Fruit fly (Drosophila melanogaster) whole organism, embryonic: ENCODE measurements around the gene CG2681.

ENCODE experiments used
- BEAF-32 ChIP-seq: fragments of 200-800 bp; sonication (Bioruptor generic); optimal IDR thresholded peaks from 3 replicates; lab custom pipeline; 2017; ENCODE audit warnings: missing biosample characterization, missing genetic modification characterization, mild to moderate bottlenecking, moderate library complexity, missing genetic modification reagents
- Bdp1 ChIP-seq: fragments of 200-800 bp; sonication (Bioruptor generic); optimal IDR thresholded peaks from 3 replicates; lab custom pipeline; 2016; ENCODE audit warnings: missing biosample characterization, missing genetic modification characterization
- CG10321 ChIP-seq: fragments of 200-800 bp; sonication (Bioruptor generic); IDR thresholded peaks from 2 replicates; pipeline ENCODE4 v1.3.6; 2022; ENCODE audit warnings: missing biosample characterization, missing genetic modification characterization
- CG11093 ChIP-seq: fragments of 200-800 bp; sonication (Bioruptor generic); IDR thresholded peaks from 3 replicates; pipeline ENCODE4 v1.3.6; 2022; ENCODE audit warnings: missing biosample characterization, missing genetic modification characterization
- CG12659 ChIP-seq: fragments of 200-800 bp; sonication (Bioruptor generic); optimal IDR thresholded peaks from 3 replicates; lab custom pipeline; 2017; ENCODE audit warnings: mild to moderate bottlenecking, missing biosample characterization, missing genetic modification reagents, missing genetic modification characterization
- CG18599 ChIP-seq: fragments of 200-800 bp; sonication (Bioruptor generic); optimal IDR thresholded peaks from 3 replicates; lab custom pipeline; 2017; ENCODE audit warnings: missing biosample characterization, missing genetic modification characterization, mild to moderate bottlenecking, moderate library complexity, missing genetic modification reagents
- CG31224 ChIP-seq: fragments of 200-800 bp; sonication (Bioruptor generic); IDR thresholded peaks from 2 replicates; pipeline ENCODE4 v1.3.6; 2022; ENCODE audit warnings: missing biosample characterization, missing genetic modification characterization
- CG3995 ChIP-seq: fragments of 200-800 bp; sonication (Bioruptor generic); optimal IDR thresholded peaks from 3 replicates; lab custom pipeline; 2016; ENCODE audit warnings: missing biosample characterization, missing genetic modification characterization
- CG6175 ChIP-seq: fragments of 200-800 bp; sonication (Bioruptor generic); IDR thresholded peaks from 3 replicates; pipeline ENCODE4 v1.3.6; 2022; ENCODE audit warnings: missing biosample characterization, missing genetic modification characterization
- CG6689 ChIP-seq: fragments of 200-800 bp; sonication (Bioruptor generic); IDR thresholded peaks from 2 replicates; pipeline ENCODE4 v1.3.6; 2022; ENCODE audit warnings: missing biosample characterization, missing genetic modification characterization
- CG7271 ChIP-seq: fragments of 200-800 bp; sonication (Bioruptor generic); optimal IDR thresholded peaks from 2 replicates; lab custom pipeline; 2018; ENCODE audit warnings: missing biosample characterization, mild to moderate bottlenecking, missing genetic modification characterization, moderate library complexity
- CG7839 ChIP-seq: fragments of 200-800 bp; sonication (Bioruptor generic); optimal IDR thresholded peaks from 3 replicates; lab custom pipeline; 2018; ENCODE audit warnings: missing biosample characterization, mild to moderate bottlenecking, missing genetic modification characterization, moderate library complexity
- CG7963 ChIP-seq: fragments of 200-800 bp; sonication (Bioruptor generic); IDR thresholded peaks from 3 replicates; pipeline ENCODE4 v1.3.6; 2022; ENCODE audit warnings: missing biosample characterization, missing genetic modification characterization; ENCODE audit not compliant: partially characterized antibody
- CG8924 ChIP-seq: fragments of 200-800 bp; optimal IDR thresholded peaks from 3 replicates; lab custom pipeline; 2019; ENCODE audit warnings: missing biosample characterization, mild to moderate bottlenecking, missing genetic modification characterization, moderate library complexity
- CG8944 ChIP-seq: fragments of 200-800 bp; sonication (Bioruptor generic); optimal IDR thresholded peaks from 3 replicates; lab custom pipeline; 2016; ENCODE audit warnings: missing biosample characterization, missing genetic modification characterization
- CG9215 ChIP-seq: fragments of 200-800 bp; sonication (Bioruptor generic); IDR thresholded peaks from 2 replicates; pipeline ENCODE4 v1.3.6; 2022; ENCODE audit warnings: missing biosample characterization, missing genetic modification characterization
- Camta ChIP-seq: fragments of 200-800 bp; sonication (Bioruptor generic); optimal IDR thresholded peaks from 2 replicates; lab custom pipeline; 2016; ENCODE audit warnings: missing biosample characterization, missing genetic modification characterization
- Elba2 ChIP-seq: fragments of 200-800 bp; sonication (Bioruptor generic); optimal IDR thresholded peaks from 3 replicates; lab custom pipeline; 2016; ENCODE audit warnings: missing biosample characterization, missing genetic modification characterization
- H2.0 ChIP-seq: fragments of 200-800 bp; sonication (Bioruptor generic); IDR thresholded peaks from 2 replicates; pipeline ENCODE4 v1.3.6; 2022; ENCODE audit warnings: missing biosample characterization, missing genetic modification characterization
- Hmr ChIP-seq: fragments of 200-800 bp; sonication (Bioruptor generic); optimal IDR thresholded peaks from 3 replicates; lab custom pipeline; 2017; ENCODE audit warnings: mild to moderate bottlenecking, missing biosample characterization, missing genetic modification reagents, missing genetic modification characterization
- MBD-R2 ChIP-seq: fragments of 200-800 bp; sonication (Bioruptor generic); IDR thresholded peaks from 2 replicates; pipeline ENCODE4 v1.3.6; 2022; ENCODE audit warnings: missing biosample characterization, missing genetic modification characterization
- Mes4 ChIP-seq: fragments of 200-800 bp; sonication (Bioruptor generic); optimal IDR thresholded peaks from 2 replicates; lab custom pipeline; 2016; ENCODE audit warnings: missing biosample characterization, missing genetic modification characterization
- Mrtf ChIP-seq: fragments of 200-800 bp; sonication (Bioruptor generic); IDR thresholded peaks from 3 replicates; pipeline ENCODE4 v1.3.6; 2022; ENCODE audit warnings: missing biosample characterization, missing genetic modification characterization
- Myb ChIP-seq: fragments of 200-800 bp; sonication (Bioruptor generic); optimal IDR thresholded peaks from 2 replicates; lab custom pipeline; 2016; ENCODE audit warnings: missing biosample characterization, missing genetic modification characterization
- NFAT ChIP-seq: fragments of 200-800 bp; sonication (Bioruptor generic); IDR thresholded peaks from 2 replicates; pipeline ENCODE4 v1.3.6; 2022; ENCODE audit warnings: missing biosample characterization, missing genetic modification characterization
- NfI ChIP-seq: fragments of 200-800 bp; sonication (Bioruptor generic); optimal IDR thresholded peaks from 3 replicates; lab custom pipeline; 2018; ENCODE audit warnings: missing biosample characterization, mild to moderate bottlenecking, missing genetic modification characterization, moderate library complexity
- PHDP ChIP-seq: fragments of 200-800 bp; sonication (Bioruptor generic); optimal IDR thresholded peaks from 3 replicates; lab custom pipeline; 2018; ENCODE audit warnings: missing biosample characterization, mild to moderate bottlenecking, missing genetic modification characterization, moderate library complexity
- Sin3A ChIP-seq: fragments of >200 bp; optimal IDR thresholded peaks from 2 replicates; lab custom pipeline; 2018
- Sox102F ChIP-seq: fragments of 200-800 bp; sonication (Bioruptor generic); optimal IDR thresholded peaks from 2 replicates; lab custom pipeline; 2018; ENCODE audit warnings: missing biosample characterization, mild to moderate bottlenecking, missing genetic modification characterization, moderate library complexity
- Trl ChIP-seq, 3 experiments: fragments of >200 bp in 2 of 3; fragments of 200-800 bp in 1 of 3; sonication (Bioruptor generic) in 1 of 3; optimal IDR thresholded peaks; 2 replicates in 1 of 3; 3 replicates in 2 of 3; lab custom pipeline; 2016 to 2017; ENCODE audit warnings: missing biosample characterization in 1 of 3, missing genetic modification characterization in 1 of 3
- YL-1 ChIP-seq: fragments of 200-800 bp; sonication (Bioruptor generic); optimal IDR thresholded peaks from 3 replicates; lab custom pipeline; 2017; ENCODE audit warnings: missing biosample characterization, mild to moderate bottlenecking, missing genetic modification characterization
- ab ChIP-seq: fragments of 200-800 bp; sonication (Bioruptor generic); optimal IDR thresholded peaks from 2 replicates; lab custom pipeline; 2016; ENCODE audit warnings: missing biosample characterization, missing genetic modification characterization
- amos ChIP-seq: fragments of 200-800 bp; sonication (Bioruptor generic); IDR thresholded peaks from 2 replicates; pipeline ENCODE4 v1.3.6; 2022; ENCODE audit warnings: missing biosample characterization, missing genetic modification characterization; ENCODE audit not compliant: partially characterized antibody
- ap ChIP-seq: fragments of 200-800 bp; sonication (Bioruptor generic); IDR thresholded peaks from 2 replicates; pipeline ENCODE4 v1.3.6; 2022; ENCODE audit warnings: missing biosample characterization, missing genetic modification characterization
- ato ChIP-seq: fragments of 200-800 bp; sonication (Bioruptor generic); IDR thresholded peaks from 2 replicates; pipeline ENCODE4 v1.3.6; 2022; ENCODE audit warnings: missing biosample characterization, missing genetic modification characterization; ENCODE audit not compliant: partially characterized antibody
- chm ChIP-seq: fragments of 200-800 bp; sonication (Bioruptor generic); IDR thresholded peaks from 2 replicates; pipeline ENCODE4 v1.3.6; 2022; ENCODE audit warnings: missing biosample characterization, missing genetic modification characterization
- da ChIP-seq: fragments of 200-800 bp; sonication (Bioruptor generic); optimal IDR thresholded peaks from 2 replicates; lab custom pipeline; 2016; ENCODE audit warnings: missing biosample characterization, missing genetic modification characterization
- danr ChIP-seq: fragments of 200-800 bp; sonication (Bioruptor generic); IDR thresholded peaks from 2 replicates; pipeline ENCODE4 v1.3.6; 2022; ENCODE audit warnings: missing biosample characterization, missing genetic modification characterization
- gfzf ChIP-seq: fragments of 200-800 bp; sonication (Bioruptor generic); optimal IDR thresholded peaks from 2 replicates; lab custom pipeline; 2016; ENCODE audit warnings: missing biosample characterization, mild to moderate bottlenecking, missing genetic modification characterization, moderate library complexity
- lov ChIP-seq, 2 experiments: fragments of 200-800 bp in 1 of 2; fragments of >200 bp in 1 of 2; sonication (Bioruptor generic) in 1 of 2; IDR thresholded peaks in 1 of 2; optimal IDR thresholded peaks in 1 of 2; 2 replicates in 1 of 2; 3 replicates in 1 of 2; pipeline versions ENCODE4 v1.3.6 to Lab custom; 2017 to 2022; ENCODE audit warnings: missing biosample characterization in 1 of 2, missing genetic modification characterization in 1 of 2
- psq ChIP-seq: fragments of 200-800 bp; sonication (Bioruptor generic); optimal IDR thresholded peaks from 2 replicates; lab custom pipeline; 2017; ENCODE audit warnings: missing biosample characterization, missing genetic modification characterization
- pum ChIP-seq: fragments of 200-800 bp; sonication (Bioruptor generic); optimal IDR thresholded peaks from 2 replicates; lab custom pipeline; 2016; ENCODE audit warnings: missing biosample characterization, missing genetic modification characterization
- rib ChIP-seq: fragments of 200-800 bp; sonication (Bioruptor generic); IDR thresholded peaks from 2 replicates; pipeline ENCODE4 v1.3.6; 2022; ENCODE audit warnings: missing biosample characterization, missing genetic modification characterization
- run ChIP-seq: fragments of 200-800 bp; sonication (Bioruptor generic); optimal IDR thresholded peaks from 3 replicates; lab custom pipeline; 2018; ENCODE audit warnings: missing biosample characterization, mild to moderate bottlenecking, missing genetic modification characterization
- schlank ChIP-seq: fragments of 200-800 bp; sonication (Bioruptor generic); optimal IDR thresholded peaks from 2 replicates; lab custom pipeline; 2018; ENCODE audit warnings: missing biosample characterization, mild to moderate bottlenecking, missing genetic modification characterization
- slou ChIP-seq: fragments of 200-800 bp; sonication (Bioruptor generic); optimal IDR thresholded peaks from 3 replicates; lab custom pipeline; 2016; ENCODE audit warnings: missing biosample characterization, missing genetic modification characterization
- ssp ChIP-seq: fragments of 200-800 bp; sonication (Bioruptor generic); IDR thresholded peaks from 2 replicates; pipeline ENCODE4 v1.3.6; 2022; ENCODE audit warnings: missing biosample characterization, missing genetic modification characterization
- unpg ChIP-seq: fragments of 200-800 bp; sonication (Bioruptor generic); optimal IDR thresholded peaks from 3 replicates; lab custom pipeline; 2018; ENCODE audit warnings: missing biosample characterization, mild to moderate bottlenecking, missing genetic modification characterization, moderate library complexity
- zen ChIP-seq: fragments of 200-800 bp; sonication (Bioruptor generic); optimal IDR thresholded peaks from 3 replicates; lab custom pipeline; 2018; ENCODE audit warnings: missing biosample characterization, mild to moderate bottlenecking, missing genetic modification characterization, moderate library complexity
- zen2 ChIP-seq: fragments of 200-800 bp; sonication (Bioruptor generic); IDR thresholded peaks from 3 replicates; pipeline ENCODE4 v1.3.6; 2022; ENCODE audit warnings: missing biosample characterization, missing genetic modification characterization; ENCODE audit not compliant: partially characterized antibody

CG2681 gene

dm6 chrX:2744042-2744441, 35.6 kb downstream of the CG2681 start, which contains the start of gene Syx4 (continued):
- TF ChIP-seq Hmr (GFP tag; lab: Kevin White, UChicago), result peak; percentile 95
- TF ChIP-seq slou (GFP tag; lab: Kevin White, UChicago), result no peak
- TF ChIP-seq amos (GFP tag; lab: Robert Waterston, UW), result no peak
- peak; percentile 92 for TF ChIP-seq CG12659 (GFP tag; lab: Kevin White, UChicago)
- TF ChIP-seq lov (optimal IDR thresholded peaks at IDR 0.05; lab: Kevin White, UChicago), result no peak
- TF ChIP-seq lov (GFP tag; IDR thresholded peaks at IDR 0.05; lab: Robert Waterston, UW), result peak; percentile 53; the same call in 1 of the 3 replicates
- TF ChIP-seq ato (GFP tag; lab: Robert Waterston, UW), result no peak
- no peak for TF ChIP-seq Elba2 (GFP tag; lab: Kevin White, UChicago)
- TF ChIP-seq pum, result peak; percentile 80
- peak; percentile 89 for TF ChIP-seq schlank (tag; lab: Kevin White, UChicago)
- TF ChIP-seq CG7839 (tag; lab: Kevin White, UChicago), result peak; percentile 95
- peak; percentile 86 for TF ChIP-seq Mrtf (GFP tag; lab: Robert Waterston, UW)
- peak; percentile 85 for TF ChIP-seq NFAT (GFP tag; lab: Robert Waterston, UW)
- TF ChIP-seq CG7963 (GFP tag; lab: Robert Waterston, UW), result no peak
- no peak for TF ChIP-seq Trl (optimal IDR thresholded peaks at IDR 0.05; lab: Kevin White, UChicago)
- TF ChIP-seq Trl (GFP tag; optimal IDR thresholded peaks at IDR 0.05; lab: Kevin White, UChicago), result peak; percentile 85
- peak; percentile 82 for TF ChIP-seq CG8944
- TF ChIP-seq Bdp1 (GFP tag; lab: Kevin White, UChicago), result peak; percentile 72
- peak; percentile 76 for TF ChIP-seq Mes4
- TF ChIP-seq CG3995, result peak; percentile 52
- TF ChIP-seq CG11093, result peak; percentile 70; the same call in 2 of the 3 replicates
- peak; percentile 90 for TF ChIP-seq CG6689 (GFP tag; lab: Robert Waterston, UW)
- no peak for TF ChIP-seq BEAF-32
- TF ChIP-seq gfzf (GFP tag; lab: Kevin White, UChicago), result no peak
- peak; percentile 90 for TF ChIP-seq H2.0 (GFP tag; lab: Robert Waterston, UW)
- TF ChIP-seq Myb (GFP tag; lab: Kevin White, UChicago), result peak; percentile 75
- TF ChIP-seq YL-1 (GFP tag; lab: Kevin White, UChicago), result peak; percentile 12
- peak; percentile 83 for TF ChIP-seq CG31224
- TF ChIP-seq CG6175 (GFP tag; lab: Robert Waterston, UW), result peak; percentile 72; the same call in 1 of the 3 replicates
- TF ChIP-seq CG18599 (GFP tag; lab: Kevin White, UChicago), result peak; percentile 97
- peak; percentile 92 for TF ChIP-seq chm (GFP tag; lab: Robert Waterston, UW)
- TF ChIP-seq NfI (GFP tag; lab: Kevin White, UChicago), result peak; percentile 88
- peak; percentile 93 for TF ChIP-seq Sox102F (GFP tag; lab: Kevin White, UChicago)
- peak; percentile 69 for TF ChIP-seq CG9215
- peak; percentile 60 for TF ChIP-seq da (GFP tag; lab: Kevin White, UChicago)
- peak; percentile 79 for TF ChIP-seq CG10321 (GFP tag; lab: Robert Waterston, UW)
- TF ChIP-seq danr (GFP tag; lab: Robert Waterston, UW), result peak; percentile 68
- TF ChIP-seq unpg (GFP tag; lab: Kevin White, UChicago), result peak; percentile 95
- peak; percentile 86 for TF ChIP-seq rib (GFP tag; lab: Robert Waterston, UW)
- TF ChIP-seq MBD-R2 (GFP tag; lab: Robert Waterston, UW), result peak; percentile 72; the same call in 1 of the 2 replicates
- TF ChIP-seq PHDP (tag; lab: Kevin White, UChicago), result peak; percentile 95
- no peak for TF ChIP-seq CG7271
- peak; percentile 87 for TF ChIP-seq ap (GFP tag; lab: Robert Waterston, UW)
- peak; percentile 84 for TF ChIP-seq Camta (GFP tag; lab: Kevin White, UChicago)
- peak; percentile 50 for TF ChIP-seq psq (GFP tag; lab: Kevin White, UChicago)
- TF ChIP-seq CG8924, result peak; percentile 93
- TF ChIP-seq ab (GFP tag; lab: Kevin White, UChicago), result peak; percentile 46
- peak; percentile 52 for TF ChIP-seq zen (tag; lab: Kevin White, UChicago)
- TF ChIP-seq run, result peak; percentile 85
- no peak for TF ChIP-seq zen2 (GFP tag; lab: Robert Waterston, UW)
- TF ChIP-seq Sin3A (lab: Kevin White, UChicago), result no peak
- peak; percentile 68 for TF ChIP-seq ssp (GFP tag; lab: Robert Waterston, UW)
